Worm (Caenorhabditis elegans): ENCODE data around the gene C52D10.3.

DNA sequence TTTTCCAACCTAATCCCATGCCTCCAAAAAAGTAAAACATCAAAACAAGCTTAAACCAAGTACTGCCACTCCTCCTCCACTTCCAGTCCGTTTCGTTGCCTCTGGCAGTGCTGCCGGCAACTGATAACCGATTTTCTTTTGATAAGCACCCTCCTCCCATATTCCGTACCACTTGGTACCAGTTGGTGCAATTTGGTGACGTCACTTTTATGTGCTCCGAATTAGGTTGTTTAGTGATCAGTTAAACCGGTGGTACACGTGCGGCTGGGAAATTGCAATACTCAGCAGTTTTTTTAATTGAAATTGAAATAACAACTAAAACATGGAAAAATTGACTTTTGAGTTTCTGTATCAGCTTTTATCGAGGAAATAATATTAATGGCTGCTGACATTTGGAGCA lies 2.2 kb upstream of the C52D10.3 start:
- TF ChIP-seq sptf-1 (tag; optimal IDR thresholded peaks at IDR 0.05) (no peak), nhr-237 (tag; optimal IDR thresholded peaks at IDR 0.05) (no peak), unc-39 (tag; optimal IDR thresholded peaks at IDR 0.05) (no peak)
